Fruit fly (Drosophila melanogaster) whole organism, embryonic: ENCODE results near the gene mRpL48.

Experiments used
- Meics ChIP-seq: fragments of 200-800 bp; sonication (Bioruptor generic); optimal IDR thresholded peaks from 2 replicates; lab custom pipeline; 2017; ENCODE audit warnings: missing biosample characterization, mild to moderate bottlenecking, missing genetic modification characterization
- dysf ChIP-seq: fragments of 200-800 bp; sonication (Bioruptor generic); IDR thresholded peaks from 3 replicates; pipeline ENCODE4 v1.3.6; 2022; ENCODE audit warnings: missing biosample characterization, missing genetic modification characterization

dm6 chr2L:1723135-1723936 lies 13.1 kb downstream of the mRpL48 start:
- no peak for TF ChIP-seq Meics (GFP tag; lab: Kevin White, UChicago)
- TF ChIP-seq dysf = no peak; the same call in 2 of the 3 replicates
